Worm (Caenorhabditis elegans): Measurements from ENCODE around the gene C09E10.3.

ce11 chrX:974499-975235 is 16.5 kb downstream of the C09E10.3 start, which contains the start of gene vps-45:
- no peak for TF ChIP-seq fkh-10 (GFP tag; optimal IDR thresholded peaks at IDR 0.05)
- TF ChIP-seq hlh-13 (GFP tag; optimal IDR thresholded peaks at IDR 0.05), result no peak
- no peak for TF ChIP-seq ama-1 (optimal IDR thresholded peaks at IDR 0.05)
- TF ChIP-seq pax-1 (tag; optimal IDR thresholded peaks at IDR 0.05), result no peak
- no peak for TF ChIP-seq fkh-6 (tag; optimal IDR thresholded peaks at IDR 0.05)
- TF ChIP-seq che-1 (tag; optimal IDR thresholded peaks at IDR 0.05), result no peak

Data from whole organism, late embryonic.